Worm (Caenorhabditis elegans) whole organism, L4 larva: ENCODE results near the gene C55A6.6.

Experiments
- D1046.2 ChIP-seq: fragments of 200-800 bp; sonication (Bioruptor generic); IDR thresholded peaks from 2 replicates; pipeline ENCODE4 v1.3.6; 2022; ENCODE audit warnings: missing genetic modification characterization, missing compliant biosample characterization
- F26F4.8 ChIP-seq: fragments of 200-800 bp; sonication (Bioruptor generic); conservative IDR thresholded peaks from 2 replicates; pipeline ENCODE4 v1.3.6; 2022; ENCODE audit warnings: missing genetic modification characterization, missing compliant biosample characterization
- F49E8.2 ChIP-seq: sonication (generic microtip); optimal IDR thresholded peaks from 2 replicates; lab custom pipeline; 2016; ENCODE audit warnings: missing compliant biosample characterization, mild to moderate bottlenecking, missing genetic modification characterization, borderline replicate concordance
- Y48G9A.11 ChIP-seq: fragments of 200-800 bp; sonication (Bioruptor generic); IDR thresholded peaks from 2 replicates; pipeline ENCODE4 v1.3.6; 2022; ENCODE audit warnings: missing genetic modification reagents, missing genetic modification characterization, missing compliant biosample characterization
- aha-1 ChIP-seq: fragments of 150-350 bp; peaks from one replicate; lab custom pipeline; 2014; ENCODE audit warnings: missing biosample characterization, missing genetic modification characterization
- arid-1 ChIP-seq: fragments of 200-800 bp; sonication (Bioruptor generic); conservative IDR thresholded peaks from 2 replicates; pipeline ENCODE4 v1.3.6; 2022; ENCODE audit warnings: missing genetic modification reagents, missing genetic modification characterization, missing compliant biosample characterization
- attf-4 ChIP-seq: sonication (generic microtip); optimal IDR thresholded peaks from 3 replicates; lab custom pipeline; 2017; ENCODE audit warnings: missing biosample characterization, missing genetic modification characterization
- ces-1 ChIP-seq: fragments of 150-350 bp; sonication (generic microtip); optimal IDR thresholded peaks from 4 replicates; lab custom pipeline; 2014; ENCODE audit warnings: missing biosample characterization, missing genetic modification reagents, missing genetic modification characterization
- ctbp-1 ChIP-seq: fragments of 200-800 bp; sonication (Bioruptor generic); IDR thresholded peaks from 2 replicates; pipeline ENCODE4 v1.3.6; 2022; ENCODE audit warnings: missing genetic modification reagents, missing genetic modification characterization, missing compliant biosample characterization
- daf-12 ChIP-seq: fragments of 150-350 bp; optimal IDR thresholded peaks from 2 replicates; lab custom pipeline; 2014; ENCODE audit warnings: missing biosample characterization, missing genetic modification reagents, missing genetic modification characterization
- dmd-6 ChIP-seq: fragments of 200-800 bp; sonication (Bioruptor generic); IDR thresholded peaks from 2 replicates; pipeline ENCODE4 v1.3.6; 2022; ENCODE audit warnings: missing genetic modification reagents, missing genetic modification characterization, missing compliant biosample characterization
- duxl-1 ChIP-seq: sonication (generic microtip); optimal IDR thresholded peaks from 2 replicates; lab custom pipeline; 2016; ENCODE audit warnings: mild to moderate bottlenecking, missing genetic modification characterization, moderate library complexity, missing compliant biosample characterization; ENCODE audit not compliant: poor library complexity
- egl-43 ChIP-seq: fragments of 200-800 bp; sonication (Bioruptor generic); IDR thresholded peaks from 2 replicates; pipeline ENCODE4 v1.3.6; 2022; ENCODE audit warnings: missing genetic modification reagents, missing genetic modification characterization, missing compliant biosample characterization
- fkh-10 ChIP-seq: fragments of 150-350 bp; optimal IDR thresholded peaks from 2 replicates; lab custom pipeline; 2014; ENCODE audit warnings: missing biosample characterization, missing genetic modification reagents, missing genetic modification characterization
- fos-1 ChIP-seq: fragments of 150-350 bp; optimal IDR thresholded peaks from 2 replicates; lab custom pipeline; 2014; ENCODE audit warnings: missing biosample characterization, missing genetic modification characterization
- hif-1 ChIP-seq, 2 experiments: sonication (generic microtip); optimal IDR thresholded peaks; 2 replicates each; lab custom pipeline; 2016 to 2017; ENCODE audit warnings: missing compliant biosample characterization in 2 of 2, missing genetic modification characterization in 2 of 2, missing genetic modification reagents in 2 of 2, missing genotype in 2 of 2, mild to moderate bottlenecking in 1 of 2
- hlh-11 ChIP-seq: fragments of 200-800 bp; sonication (Bioruptor generic); optimal IDR thresholded peaks from 2 replicates; lab custom pipeline; 2018; ENCODE audit warnings: mild to moderate bottlenecking, missing genetic modification characterization, missing compliant biosample characterization
- hlh-30 ChIP-seq: sonication (generic microtip); optimal IDR thresholded peaks from 2 replicates; lab custom pipeline; 2017; ENCODE audit warnings: antibody characterized with exemption, mild to moderate bottlenecking, missing genetic modification characterization, missing compliant biosample characterization; ENCODE audit not compliant: insufficient read depth
- hmg-1.1 ChIP-seq: fragments of 200-800 bp; sonication (Bioruptor generic); IDR thresholded peaks from 2 replicates; pipeline ENCODE4 v1.3.6; 2022; ENCODE audit warnings: missing genetic modification reagents, missing genetic modification characterization, missing compliant biosample characterization
- jun-1 ChIP-seq: fragments of 150-350 bp; optimal IDR thresholded peaks from 2 replicates; lab custom pipeline; 2014; ENCODE audit warnings: missing biosample characterization, missing genetic modification reagents, missing genetic modification characterization
- lim-7 ChIP-seq: fragments of 200-800 bp; sonication (Bioruptor generic); IDR thresholded peaks from 2 replicates; pipeline ENCODE4 v1.3.6; 2022; ENCODE audit warnings: missing genetic modification characterization, missing compliant biosample characterization
- lin-15B ChIP-seq: fragments of 150-350 bp; sonication (generic microtip); optimal IDR thresholded peaks from 3 replicates; lab custom pipeline; 2014; ENCODE audit warnings: missing biosample characterization, missing genetic modification characterization
- lin-39 ChIP-seq: fragments of 150-350 bp; optimal IDR thresholded peaks from 2 replicates; lab custom pipeline; 2014; ENCODE audit warnings: missing biosample characterization, missing genetic modification reagents, missing genetic modification characterization
- mes-2 ChIP-seq: sonication (generic microtip); optimal IDR thresholded peaks from 2 replicates; lab custom pipeline; 2016; ENCODE audit warnings: missing genotype, mild to moderate bottlenecking, missing genetic modification characterization, missing compliant biosample characterization; ENCODE audit not compliant: poor library complexity, severe bottlenecking
- mxl-3 ChIP-seq: fragments of 200-800 bp; sonication (Bioruptor generic); optimal IDR thresholded peaks from 2 replicates; lab custom pipeline; 2018; ENCODE audit warnings: mild to moderate bottlenecking, missing genetic modification characterization, missing compliant biosample characterization
- nhr-102 ChIP-seq: sonication (generic microtip); optimal IDR thresholded peaks from 2 replicates; lab custom pipeline; 2016; ENCODE audit warnings: mild to moderate bottlenecking, missing genetic modification characterization, moderate library complexity, missing compliant biosample characterization
- nhr-11 ChIP-seq: fragments of 150-350 bp; optimal IDR thresholded peaks from 2 replicates; lab custom pipeline; 2014; ENCODE audit warnings: missing biosample characterization, missing genetic modification characterization
- nhr-28 ChIP-seq: fragments of 150-350 bp; optimal IDR thresholded peaks from 2 replicates; lab custom pipeline; 2014; ENCODE audit warnings: missing biosample characterization, missing genetic modification characterization
- nhr-48 ChIP-seq: sonication (generic microtip); optimal IDR thresholded peaks from 2 replicates; lab custom pipeline; 2016; ENCODE audit warnings: mild to moderate bottlenecking, missing genetic modification characterization, missing compliant biosample characterization
- nhr-76 ChIP-seq: fragments of 150-350 bp; optimal IDR thresholded peaks from 2 replicates; lab custom pipeline; 2014; ENCODE audit warnings: missing biosample characterization, missing genetic modification characterization
- pha-4 ChIP-seq, 2 experiments: fragments of 150-350 bp in 1 of 2; fragments of 200-800 bp in 1 of 2; sonication (Bioruptor generic) in 1 of 2; IDR thresholded peaks in 1 of 2; optimal IDR thresholded peaks in 1 of 2; 2 replicates each; pipeline versions ENCODE4 v1.3.6 to Lab custom; 2014 to 2022; ENCODE audit warnings: missing genetic modification characterization in 2 of 2, missing genetic modification reagents in 2 of 2, missing biosample characterization in 1 of 2, missing compliant biosample characterization in 1 of 2
- rbr-2 ChIP-seq: sonication (generic microtip); optimal IDR thresholded peaks from 2 replicates; lab custom pipeline; 2016; ENCODE audit warnings: missing genotype, missing genetic modification characterization, missing compliant biosample characterization
- set-16 ChIP-seq: fragments of 200-800 bp; sonication (Bioruptor generic); IDR thresholded peaks from 2 replicates; pipeline ENCODE4 v1.3.6; 2022; ENCODE audit warnings: missing genetic modification reagents, missing genetic modification characterization, missing compliant biosample characterization
- spr-1 ChIP-seq: sonication (generic microtip); optimal IDR thresholded peaks from 2 replicates; lab custom pipeline; 2016; ENCODE audit warnings: mild to moderate bottlenecking, missing genetic modification characterization, missing compliant biosample characterization
- spr-3 ChIP-seq: fragments of 200-800 bp; sonication (Bioruptor generic); optimal IDR thresholded peaks from 2 replicates; lab custom pipeline; 2018; ENCODE audit warnings: mild to moderate bottlenecking, missing genetic modification characterization, missing compliant biosample characterization
- tra-1 ChIP-seq: fragments of 200-800 bp; sonication (Bioruptor generic); IDR thresholded peaks from 2 replicates; pipeline ENCODE4 v1.3.6; 2022; ENCODE audit warnings: missing genetic modification reagents, missing genetic modification characterization, missing compliant biosample characterization
- unc-39 ChIP-seq: sonication (generic microtip); optimal IDR thresholded peaks from 2 replicates; lab custom pipeline; 2017; ENCODE audit warnings: missing biosample characterization, missing genetic modification characterization
- unc-62 ChIP-seq, 3 experiments: fragments of 150-350 bp in 1 of 3; sonication (generic microtip); optimal IDR thresholded peaks in 2 of 3; peaks in 1 of 3; 1 replicate in 1 of 3; 2 replicates in 2 of 3; lab custom pipeline; 2014 to 2017; ENCODE audit warnings: missing biosample characterization in 3 of 3, missing genetic modification characterization in 3 of 3, missing genetic modification reagents in 3 of 3, missing genotype in 1 of 3
- vab-7 ChIP-seq: fragments of 200-800 bp; sonication (Bioruptor generic); IDR thresholded peaks from 2 replicates; pipeline ENCODE4 v1.3.6; 2022; ENCODE audit warnings: missing genetic modification reagents, missing genetic modification characterization, missing compliant biosample characterization
- zfp-3 ChIP-seq: fragments of 200-800 bp; sonication (Bioruptor generic); conservative IDR thresholded peaks from 2 replicates; pipeline ENCODE4 v1.3.6; 2022; ENCODE audit warnings: missing genetic modification reagents, missing genetic modification characterization, missing compliant biosample characterization
- zip-2 ChIP-seq: fragments of 150-350 bp; optimal IDR thresholded peaks from 2 replicates; lab custom pipeline; 2014; ENCODE audit warnings: missing biosample characterization, missing genetic modification characterization
- ztf-11 ChIP-seq: fragments of 150-350 bp; optimal IDR thresholded peaks from 2 replicates; lab custom pipeline; 2014; ENCODE audit warnings: missing biosample characterization, missing genetic modification characterization

C55A6.6 gene

DNA sequence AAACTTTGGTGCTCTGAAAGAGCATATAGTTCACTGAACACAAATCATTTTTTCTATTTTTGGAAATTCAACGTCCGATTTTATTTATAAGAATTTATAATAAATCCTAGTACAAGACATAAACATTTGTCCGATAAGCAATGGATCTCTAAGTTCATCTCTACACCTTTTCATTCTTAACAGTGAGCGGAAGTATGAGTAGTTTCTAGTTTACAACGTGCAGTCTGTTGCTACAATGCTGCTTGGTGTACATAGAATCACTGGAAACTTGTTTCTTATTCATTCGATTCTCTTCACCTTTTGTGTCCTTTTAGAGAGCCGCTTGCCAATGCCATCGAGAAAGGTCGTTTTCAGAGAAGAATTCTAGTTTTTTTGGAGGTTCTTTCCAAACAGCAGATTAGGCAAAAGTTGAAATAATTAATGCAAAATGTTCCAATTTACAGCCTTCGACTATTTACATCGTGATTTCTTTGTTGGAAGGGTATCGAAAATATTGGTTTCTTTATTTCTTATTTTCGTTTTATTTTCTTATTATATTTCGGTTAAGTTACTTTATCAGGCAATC, 12.5 kb upstream of the C55A6.6 start:
- TF ChIP-seq ces-1 (GFP tag; lab: Kevin White, UChicago) (no peak), nhr-48 (tag; lab: Kevin White, UChicago) (no peak), daf-12 (no peak), nhr-28 (tag; lab: Kevin White, UChicago) (no peak), unc-62 (GFP tag; optimal IDR thresholded peaks at IDR 0.05 in 1 of 2; lab: Kevin White, UChicago) (peak in 1 of 2 experiments; percentile 91), unc-62 (tag; optimal IDR thresholded peaks at IDR 0.05; lab: Kevin White, UChicago) (no peak), fos-1 (tag; lab: Kevin White, UChicago) (no peak), attf-4 (tag; lab: Kevin White, UChicago) (no peak)

DNA sequence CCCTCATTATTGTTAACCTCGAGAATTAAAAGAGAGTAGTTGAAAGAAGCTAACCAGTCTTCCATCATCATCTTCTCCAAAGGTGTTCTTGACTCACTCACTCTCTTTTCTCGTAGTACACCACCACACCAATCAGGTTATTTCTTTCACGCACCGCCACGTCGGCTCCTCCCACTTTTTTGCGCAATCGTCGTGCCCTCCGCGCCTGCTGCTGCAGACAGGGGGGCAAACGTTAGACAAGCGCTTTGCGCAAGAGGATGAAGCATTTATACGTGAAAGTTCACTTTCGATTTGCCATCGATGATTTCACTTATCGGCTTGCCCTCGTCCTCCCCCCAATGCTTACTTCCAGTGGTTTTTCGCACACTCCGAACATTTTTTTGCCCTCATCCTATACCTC, 10.8 kb upstream of the C55A6.6 start:
- peak; percentile 42 for TF ChIP-seq mxl-3
- TF ChIP-seq hmg-1.1 (GFP tag; lab: Robert Waterston, UW), result 0 out of 2 replicates have a peak, but pooled peaks have one; percentile 32
- TF ChIP-seq F26F4.8 (GFP tag; lab: Robert Waterston, UW), result no peak
- TF ChIP-seq D1046.2 (GFP tag; lab: Robert Waterston, UW), result 0 out of 2 replicates have a peak, but pooled peaks have one; percentile 32
- TF ChIP-seq tra-1 (GFP tag; lab: Robert Waterston, UW), result no peak
- 0 out of 2 replicates have a peak, but pooled peaks have one; percentile 39 for TF ChIP-seq egl-43 (GFP tag; lab: Robert Waterston, UW)
- TF ChIP-seq set-16, result peak; percentile 38

DNA sequence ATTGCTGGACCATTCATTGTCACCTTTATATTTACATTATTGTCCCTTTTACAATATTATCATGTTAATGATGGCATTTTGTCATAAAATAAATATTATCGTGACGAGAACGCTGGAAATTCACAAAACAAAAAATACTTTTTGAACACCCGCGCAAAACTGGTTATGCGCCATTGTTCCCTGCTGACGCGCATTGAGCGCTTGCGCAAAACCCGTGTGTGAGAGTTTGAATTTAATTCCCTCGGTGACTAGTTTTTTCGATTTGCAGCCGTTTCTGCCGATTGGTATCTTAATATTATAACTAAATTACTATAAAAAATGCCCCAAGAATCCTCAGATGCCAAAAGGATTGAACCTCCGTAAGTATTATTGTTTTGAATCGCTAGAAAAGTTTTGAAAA, 6.9 kb upstream of the C55A6.6 start, which contains the start of gene pafo-1:
pafo-1 (plus strand) TSS at position 256 of the 400 bp plus-strand sequence.
- no peak for TF ChIP-seq ces-1 (GFP tag; lab: Kevin White, UChicago)
- TF ChIP-seq zfp-3 (GFP tag; lab: Robert Waterston, UW), result 0 out of 2 replicates have a peak, but pooled peaks have one; percentile 45
- TF ChIP-seq pha-4 (GFP tag; IDR thresholded peaks at IDR 0.05; lab: Robert Waterston, UW), result no peak
- no peak for TF ChIP-seq pha-4 (tag; optimal IDR thresholded peaks at IDR 0.05; lab: Kevin White, UChicago)
- peak; percentile 84 for TF ChIP-seq dmd-6
- no peak for TF ChIP-seq lin-39 (tag; lab: Kevin White, UChicago)
- TF ChIP-seq ztf-11, result no peak
- TF ChIP-seq daf-12, result no peak
- TF ChIP-seq nhr-28 (tag; lab: Kevin White, UChicago), result peak; percentile 79
- TF ChIP-seq aha-1, result peak; percentile 96
- peak; percentile 81 for TF ChIP-seq hmg-1.1 (GFP tag; lab: Robert Waterston, UW)
- TF ChIP-seq hif-1 (tag; optimal IDR thresholded peaks at IDR 0.05; lab: Kevin White, UChicago), result peak in 1 of 2 experiments; percentile 45
- TF ChIP-seq arid-1 (GFP tag; lab: Robert Waterston, UW), result 0 out of 2 replicates have a peak, but pooled peaks have one; percentile 18
- no peak for TF ChIP-seq zip-2 (tag; lab: Kevin White, UChicago)
- peak; percentile 79 for TF ChIP-seq hlh-30 (tag; lab: Kevin White, UChicago)
- TF ChIP-seq unc-39 (tag; lab: Kevin White, UChicago), result no peak
- TF ChIP-seq ctbp-1 (GFP tag; lab: Robert Waterston, UW), result peak; percentile 84
- peak; percentile 57 for TF ChIP-seq nhr-11 (tag; lab: Kevin White, UChicago)
- 0 out of 2 replicates have a peak, but pooled peaks have one; percentile 46 for TF ChIP-seq egl-43 (GFP tag; lab: Robert Waterston, UW)
- peak; percentile 67 for TF ChIP-seq spr-1 (tag; lab: Kevin White, UChicago)
- 0 out of 2 replicates have a peak, but pooled peaks have one; percentile 27 for TF ChIP-seq Y48G9A.11
- no peak for TF ChIP-seq F26F4.8 (GFP tag; lab: Robert Waterston, UW)
- TF ChIP-seq set-16, result no peak
- no peak for TF ChIP-seq nhr-76 (tag; lab: Kevin White, UChicago)
- TF ChIP-seq duxl-1 (tag; lab: Kevin White, UChicago), result peak; percentile 86
- peak; percentile 80 for TF ChIP-seq F49E8.2 (tag; lab: Kevin White, UChicago)
- TF ChIP-seq nhr-102 (tag; lab: Kevin White, UChicago), result peak; percentile 91
- peak; percentile 57 for TF ChIP-seq fkh-10
- TF ChIP-seq vab-7 (GFP tag; lab: Robert Waterston, UW), result no peak
- TF ChIP-seq unc-62 (GFP tag; optimal IDR thresholded peaks at IDR 0.05 in 1 of 2; lab: Kevin White, UChicago), result peak in 1 of 2 experiments; percentile 72
- TF ChIP-seq unc-62 (tag; optimal IDR thresholded peaks at IDR 0.05; lab: Kevin White, UChicago), result no peak
- TF ChIP-seq hlh-11 (tag; lab: Kevin White, UChicago), result peak; percentile 85
- TF ChIP-seq rbr-2, result peak; percentile 80
- peak; percentile 90 for TF ChIP-seq mes-2
- peak; percentile 9 for TF ChIP-seq lin-15B (tag; lab: Kevin White, UChicago)
- peak; percentile 39 for TF ChIP-seq spr-3
- TF ChIP-seq jun-1, result no peak
- TF ChIP-seq lim-7 (GFP tag; lab: Robert Waterston, UW), result 0 out of 2 replicates have a peak, but pooled peaks have one; percentile 9
